Worm (Caenorhabditis elegans) whole organism, late embryonic: ENCODE results near the gene Y54B9A.1.

Source experiments
- C08G9.2 ChIP-seq: sonication (generic microtip); optimal IDR thresholded peaks from 2 replicates; lab custom pipeline; 2016; ENCODE audit warnings: mild to moderate bottlenecking, missing genetic modification characterization, moderate library complexity, missing compliant biosample characterization
- C38D4.7 ChIP-seq: fragments of 200-800 bp; sonication (Bioruptor generic); optimal IDR thresholded peaks from 2 replicates; lab custom pipeline; 2018; ENCODE audit warnings: mild to moderate bottlenecking, missing genetic modification characterization, moderate library complexity, missing compliant biosample characterization
- K09A11.1 ChIP-seq: sonication (generic microtip); optimal IDR thresholded peaks from 2 replicates; lab custom pipeline; 2017; ENCODE audit warnings: antibody characterized with exemption, mild to moderate bottlenecking, missing genetic modification characterization, missing compliant biosample characterization; ENCODE audit not compliant: insufficient read depth
- ceh-14 ChIP-seq: sonication (generic microtip); optimal IDR thresholded peaks from 2 replicates; lab custom pipeline; 2016; ENCODE audit warnings: missing genotype, missing genetic modification characterization, missing compliant biosample characterization
- ceh-19 ChIP-seq: fragments of 200-800 bp; sonication (Bioruptor generic); optimal IDR thresholded peaks from 2 replicates; lab custom pipeline; 2018; ENCODE audit warnings: mild to moderate bottlenecking, missing genetic modification characterization, missing compliant biosample characterization
- ceh-2 ChIP-seq: sonication (generic microtip); optimal IDR thresholded peaks from 2 replicates; lab custom pipeline; 2016; ENCODE audit warnings: missing genotype, missing genetic modification characterization, missing compliant biosample characterization
- ceh-22 ChIP-seq: sonication (generic microtip); optimal IDR thresholded peaks from 2 replicates; lab custom pipeline; 2017; ENCODE audit warnings: missing biosample characterization, missing genetic modification characterization
- ceh-31 ChIP-seq: sonication (generic microtip); optimal IDR thresholded peaks from 2 replicates; lab custom pipeline; 2016; ENCODE audit warnings: missing genetic modification characterization, missing compliant biosample characterization
- ceh-34 ChIP-seq: sonication (generic microtip); optimal IDR thresholded peaks from 2 replicates; lab custom pipeline; 2016; ENCODE audit warnings: mild to moderate bottlenecking, missing genetic modification characterization, missing compliant biosample characterization
- ceh-45 ChIP-seq: fragments of 200-800 bp; sonication (Bioruptor generic); IDR thresholded peaks from 2 replicates; pipeline ENCODE4 v1.3.6; 2022; ENCODE audit warnings: missing genetic modification reagents, missing genetic modification characterization, missing compliant biosample characterization
- ceh-48 ChIP-seq: sonication (generic microtip); optimal IDR thresholded peaks from 2 replicates; lab custom pipeline; 2016; ENCODE audit warnings: missing genetic modification characterization, inconsistent platforms, missing compliant biosample characterization
- ceh-6 ChIP-seq: fragments of 200-800 bp; sonication (Bioruptor generic); optimal IDR thresholded peaks from 2 replicates; lab custom pipeline; 2018; ENCODE audit warnings: mild to moderate bottlenecking, missing genetic modification characterization, missing compliant biosample characterization
- elt-2 ChIP-seq: sonication (generic microtip); optimal IDR thresholded peaks from 2 replicates; lab custom pipeline; 2016; ENCODE audit warnings: missing genetic modification reagents, missing genetic modification characterization, missing compliant biosample characterization
- elt-4 ChIP-seq: sonication (generic microtip); optimal IDR thresholded peaks from 2 replicates; lab custom pipeline; 2016; ENCODE audit warnings: missing genetic modification characterization, missing compliant biosample characterization
- eyg-1 ChIP-seq: sonication (generic microtip); optimal IDR thresholded peaks from 2 replicates; lab custom pipeline; 2016; ENCODE audit warnings: missing genotype, missing genetic modification characterization, missing compliant biosample characterization
- fax-1 ChIP-seq: sonication (generic microtip); optimal IDR thresholded peaks from 2 replicates; lab custom pipeline; 2016; ENCODE audit warnings: missing genotype, missing genetic modification characterization, missing compliant biosample characterization
- fkh-6 ChIP-seq: sonication (generic microtip); optimal IDR thresholded peaks from 2 replicates; lab custom pipeline; 2016; ENCODE audit warnings: missing genetic modification characterization, missing compliant biosample characterization
- gmeb-2 ChIP-seq: sonication (generic microtip); optimal IDR thresholded peaks from 2 replicates; lab custom pipeline; 2016; ENCODE audit warnings: missing genetic modification characterization, inconsistent platforms, missing compliant biosample characterization
- hlh-13 ChIP-seq: fragments of 200-800 bp; sonication (Bioruptor generic); optimal IDR thresholded peaks from 2 replicates; lab custom pipeline; 2018; ENCODE audit warnings: mild to moderate bottlenecking, missing genetic modification characterization, missing compliant biosample characterization
- hlh-15 ChIP-seq: sonication (generic microtip); optimal IDR thresholded peaks from 2 replicates; lab custom pipeline; 2016; ENCODE audit warnings: missing genetic modification characterization, missing compliant biosample characterization
- hlh-30 ChIP-seq: sonication (generic microtip); optimal IDR thresholded peaks from 2 replicates; lab custom pipeline; 2017; ENCODE audit warnings: antibody characterized with exemption, missing genetic modification characterization, missing compliant biosample characterization; ENCODE audit not compliant: insufficient read depth
- hlh-6 ChIP-seq: sonication (generic microtip); optimal IDR thresholded peaks from 2 replicates; lab custom pipeline; 2016; ENCODE audit warnings: missing genotype, missing genetic modification characterization, missing compliant biosample characterization
- hlh-8 ChIP-seq: sonication (generic microtip); optimal IDR thresholded peaks from 2 replicates; lab custom pipeline; 2016; ENCODE audit warnings: missing genotype, missing genetic modification characterization, missing compliant biosample characterization
- lim-6 ChIP-seq: sonication (generic microtip); optimal IDR thresholded peaks from 2 replicates; lab custom pipeline; 2016; ENCODE audit warnings: missing genetic modification characterization, missing compliant biosample characterization
- madf-2 ChIP-seq: sonication (generic microtip); optimal IDR thresholded peaks from 2 replicates; lab custom pipeline; 2017; ENCODE audit warnings: missing genetic modification characterization, missing compliant biosample characterization
- mec-3 ChIP-seq: sonication (generic microtip); optimal IDR thresholded peaks from 2 replicates; lab custom pipeline; 2016; ENCODE audit warnings: borderline replicate concordance, missing genetic modification characterization, missing compliant biosample characterization
- nhr-11 ChIP-seq: fragments of 150-350 bp; optimal IDR thresholded peaks from 2 replicates; lab custom pipeline; 2014; ENCODE audit warnings: missing biosample characterization, missing genetic modification characterization
- odd-2 ChIP-seq: sonication (generic microtip); optimal IDR thresholded peaks from 2 replicates; lab custom pipeline; 2017; ENCODE audit warnings: antibody characterized with exemption, mild to moderate bottlenecking, missing genetic modification characterization, missing compliant biosample characterization
- pat-9 ChIP-seq: fragments of 200-800 bp; sonication (Bioruptor generic); optimal IDR thresholded peaks from 2 replicates; lab custom pipeline; 2018; ENCODE audit warnings: mild to moderate bottlenecking, missing genetic modification characterization, moderate library complexity, missing compliant biosample characterization
- pha-2 ChIP-seq: sonication (generic microtip); optimal IDR thresholded peaks from 2 replicates; lab custom pipeline; 2017; ENCODE audit warnings: mild to moderate bottlenecking, missing genetic modification characterization, missing compliant biosample characterization
- pha-4 ChIP-seq: fragments of 150-350 bp; optimal IDR thresholded peaks from 2 replicates; lab custom pipeline; 2018; ENCODE audit warnings: missing biosample characterization, missing genetic modification reagents, missing genetic modification characterization
- pqm-1 ChIP-seq: sonication (generic microtip); optimal IDR thresholded peaks from 2 replicates; lab custom pipeline; 2016; ENCODE audit warnings: missing genetic modification characterization, missing compliant biosample characterization
- pros-1 ChIP-seq: fragments of 150-350 bp; optimal IDR thresholded peaks from 2 replicates; lab custom pipeline; 2014; ENCODE audit warnings: missing biosample characterization, missing genetic modification reagents, missing genetic modification characterization
- rnt-1 ChIP-seq: sonication (generic microtip); optimal IDR thresholded peaks from 2 replicates; lab custom pipeline; 2016; ENCODE audit warnings: missing genetic modification characterization, missing compliant biosample characterization
- sox-2 ChIP-seq: fragments of 200-800 bp; sonication (Bioruptor generic); IDR thresholded peaks from 2 replicates; pipeline ENCODE4 v1.3.6; 2022; ENCODE audit warnings: missing genetic modification reagents, missing genetic modification characterization, missing compliant biosample characterization
- sox-4 ChIP-seq: sonication (generic microtip); optimal IDR thresholded peaks from 2 replicates; lab custom pipeline; 2017; ENCODE audit warnings: mild to moderate bottlenecking, missing genetic modification characterization, inconsistent platforms, missing compliant biosample characterization
- tbx-2 ChIP-seq: sonication (generic microtip); optimal IDR thresholded peaks from 2 replicates; lab custom pipeline; 2016; ENCODE audit warnings: missing genetic modification characterization, missing compliant biosample characterization
- ttx-3 ChIP-seq: sonication (generic microtip); optimal IDR thresholded peaks from 2 replicates; lab custom pipeline; 2016; ENCODE audit warnings: missing genetic modification reagents, missing genetic modification characterization, missing compliant biosample characterization
- unc-42 ChIP-seq: sonication (generic microtip); optimal IDR thresholded peaks from 2 replicates; lab custom pipeline; 2016; ENCODE audit warnings: missing genotype, missing genetic modification characterization, missing compliant biosample characterization
- unc-86 ChIP-seq: sonication (generic microtip); optimal IDR thresholded peaks from 2 replicates; lab custom pipeline; 2016; ENCODE audit warnings: missing genetic modification characterization, missing compliant biosample characterization
- zip-5 ChIP-seq: sonication (generic microtip); optimal IDR thresholded peaks from 2 replicates; lab custom pipeline; 2016; ENCODE audit warnings: missing genetic modification characterization, missing compliant biosample characterization

Gene Y54B9A.1

DNA sequence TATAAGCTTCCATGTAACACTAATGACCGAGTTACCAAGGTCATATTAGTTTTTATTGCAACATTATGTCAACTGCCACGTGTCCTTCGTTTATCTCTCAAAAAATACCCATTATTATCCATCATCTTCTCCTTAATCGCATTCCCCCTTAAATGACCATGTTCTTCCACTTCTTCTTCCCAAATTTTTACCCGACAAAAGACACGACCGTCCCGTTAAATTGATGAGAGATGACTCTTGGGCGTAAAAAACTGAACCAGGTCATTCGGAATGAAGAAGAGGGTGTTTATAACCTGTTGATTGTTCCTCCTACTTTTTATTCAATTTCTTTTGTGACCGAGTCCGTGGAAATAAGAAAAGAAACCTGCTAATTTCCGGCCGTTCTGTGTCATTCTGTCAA, 5.3 kb upstream of the Y54B9A.1 start:
- TF ChIP-seq tbx-2 (tag; lab: Kevin White, UChicago): no peak
- no peak for TF ChIP-seq pat-9 (tag; lab: Kevin White, UChicago)
- TF ChIP-seq pros-1 (tag; lab: Kevin White, UChicago): no peak
- TF ChIP-seq hlh-6 (tag; lab: Kevin White, UChicago): no peak
- TF ChIP-seq ceh-48: no peak
- TF ChIP-seq ceh-31 (tag; lab: Kevin White, UChicago): no peak
- no peak for TF ChIP-seq C38D4.7 (GFP tag; lab: Kevin White, UChicago)
- TF ChIP-seq ceh-2 (tag; lab: Kevin White, UChicago): no peak
- TF ChIP-seq, all 69 proteins: peak for 0

DNA sequence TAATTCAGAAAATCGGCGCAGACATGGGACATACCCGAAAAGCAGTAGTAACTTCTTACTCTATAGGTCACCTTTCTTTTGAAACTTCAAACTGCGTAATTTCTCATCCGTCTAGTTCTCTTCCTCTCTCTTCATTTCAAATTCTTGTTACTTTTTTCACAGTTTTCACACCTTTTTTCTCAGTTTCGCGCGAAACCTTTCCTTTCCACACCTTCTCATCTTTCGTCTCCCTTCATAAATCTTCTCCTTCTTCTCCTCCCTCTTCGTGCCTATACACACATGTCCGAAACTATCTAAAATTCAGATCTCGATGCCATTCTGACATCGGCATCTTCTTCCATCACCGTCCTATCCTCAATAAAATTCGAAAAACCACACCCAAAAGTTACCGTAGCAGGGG, 4.4 kb upstream of the Y54B9A.1 start, which contains the start of gene wdr-62:
Gene wdr-62 (plus strand): TSS at position 301 of the 400 bp plus-strand sequence.
- no peak for TF ChIP-seq pha-2 (tag; lab: Kevin White, UChicago)
- no peak for TF ChIP-seq ceh-6 (GFP tag; lab: Kevin White, UChicago)
- no peak for TF ChIP-seq fax-1 (tag; lab: Kevin White, UChicago)
- no peak for TF ChIP-seq C08G9.2 (tag; lab: Kevin White, UChicago)
- no peak for TF ChIP-seq tbx-2 (tag; lab: Kevin White, UChicago)
- no peak for TF ChIP-seq elt-4 (tag; lab: Kevin White, UChicago)
- TF ChIP-seq odd-2 (tag; lab: Kevin White, UChicago): no peak
- TF ChIP-seq mec-3: no peak
- no peak for TF ChIP-seq elt-2 (tag; lab: Kevin White, UChicago)
- TF ChIP-seq gmeb-2 (tag; lab: Kevin White, UChicago): no peak
- no peak for TF ChIP-seq ceh-14 (tag; lab: Kevin White, UChicago)
- TF ChIP-seq ceh-19 (GFP tag; lab: Kevin White, UChicago): no peak
- no peak for TF ChIP-seq nhr-11 (tag; lab: Kevin White, UChicago)
- no peak for TF ChIP-seq hlh-15 (tag; lab: Kevin White, UChicago)
- TF ChIP-seq hlh-30 (tag; lab: Kevin White, UChicago): no peak
- no peak for TF ChIP-seq unc-42 (tag; lab: Kevin White, UChicago)

DNA sequence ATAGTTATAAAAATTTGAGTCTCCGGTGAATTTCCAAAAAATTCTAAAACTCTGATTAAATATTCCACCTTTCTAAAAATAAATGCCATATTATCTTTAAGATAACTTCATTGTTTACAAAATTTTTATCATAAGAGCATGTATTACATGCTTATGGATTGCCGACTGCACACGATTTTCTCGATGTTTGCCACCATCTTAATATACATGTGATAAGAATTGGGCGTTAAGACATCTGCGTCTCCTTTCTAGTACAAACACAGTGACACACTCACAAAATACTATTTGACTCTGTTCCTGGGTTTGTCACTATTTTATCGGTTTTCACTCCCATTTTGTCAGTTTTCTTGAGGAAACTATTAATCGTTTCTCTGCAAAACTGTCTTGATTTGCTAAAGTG, 3.8 kb upstream of the Y54B9A.1 start:
- no peak for TF ChIP-seq unc-42 (tag; lab: Kevin White, UChicago)
- TF ChIP-seq elt-2 (tag; lab: Kevin White, UChicago): peak; percentile 88
- no peak for TF ChIP-seq fkh-6 (tag; lab: Kevin White, UChicago)
- no peak for TF ChIP-seq lim-6 (tag; lab: Kevin White, UChicago)
- TF ChIP-seq odd-2 (tag; lab: Kevin White, UChicago): no peak
- TF ChIP-seq K09A11.1 (tag; lab: Kevin White, UChicago): no peak
- TF ChIP-seq rnt-1 (tag; lab: Kevin White, UChicago): no peak
- TF ChIP-seq pqm-1: peak; percentile 35
- no peak for TF ChIP-seq mec-3
- no peak for TF ChIP-seq ceh-22 (tag; lab: Kevin White, UChicago)
- no peak for TF ChIP-seq hlh-8
- TF ChIP-seq ttx-3: no peak
- no peak for TF ChIP-seq sox-4 (tag; lab: Kevin White, UChicago)
- TF ChIP-seq unc-86 (tag; lab: Kevin White, UChicago): no peak
- TF ChIP-seq, all 69 proteins: peak for 2

DNA sequence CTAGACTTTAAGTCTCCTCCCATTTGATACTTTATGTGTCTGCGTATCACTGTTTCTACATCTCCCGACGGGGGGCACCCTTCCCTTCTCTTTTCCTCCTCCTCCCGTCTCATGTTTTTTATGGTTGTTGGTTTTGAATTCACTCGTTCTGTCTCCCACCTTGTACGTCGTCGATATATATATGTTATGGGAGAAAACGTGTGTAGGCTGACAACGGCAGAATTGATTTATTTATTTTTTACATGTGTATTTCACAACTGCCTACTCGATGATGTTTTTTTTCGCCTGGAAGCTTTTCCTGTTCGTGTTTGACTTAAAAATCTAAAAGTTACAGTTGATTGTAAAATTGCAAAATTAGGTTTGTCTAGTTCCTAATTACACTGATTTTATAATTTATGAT, 3.1 kb upstream of the Y54B9A.1 start:
- TF ChIP-seq nhr-11 (tag; lab: Kevin White, UChicago) (no peak), ceh-34 (tag; lab: Kevin White, UChicago) (peak; percentile 15)

DNA sequence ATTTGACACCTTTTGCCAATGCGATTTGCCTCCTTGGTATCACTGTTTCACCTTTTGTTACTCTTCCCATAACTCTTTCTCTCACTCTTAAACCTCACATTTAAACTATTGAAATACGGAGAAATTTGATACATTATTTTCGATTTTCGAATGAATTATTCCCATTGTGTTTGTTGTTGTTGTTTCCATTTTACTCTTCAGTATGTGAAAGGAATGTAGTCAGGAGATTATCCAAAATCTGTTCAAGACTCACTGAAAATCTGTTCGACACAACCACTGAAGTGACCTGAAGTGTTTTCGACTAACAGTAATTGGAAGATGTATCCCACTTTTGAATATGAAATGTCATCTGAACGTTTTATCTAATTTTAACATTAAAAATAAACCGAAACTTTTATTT, 1.7 kb upstream of the Y54B9A.1 start:
- TF ChIP-seq ceh-6 (GFP tag; lab: Kevin White, UChicago): no peak
- TF ChIP-seq pha-4 (tag; lab: Kevin White, UChicago): no peak
- TF ChIP-seq ceh-14 (tag; lab: Kevin White, UChicago): no peak
- TF ChIP-seq sox-4 (tag; lab: Kevin White, UChicago): no peak
- TF ChIP-seq ceh-45 (GFP tag; lab: Robert Waterston, UW): no peak
- TF ChIP-seq ceh-31 (tag; lab: Kevin White, UChicago): no peak
- TF ChIP-seq eyg-1 (tag; lab: Kevin White, UChicago): no peak
- no peak for TF ChIP-seq hlh-13
- no peak for TF ChIP-seq madf-2 (tag; lab: Kevin White, UChicago)
- TF ChIP-seq sox-2 (GFP tag; lab: Robert Waterston, UW): no peak
- no peak for TF ChIP-seq zip-5 (tag; lab: Kevin White, UChicago)
- TF ChIP-seq lim-6 (tag; lab: Kevin White, UChicago): no peak
